Fruit fly (Drosophila melanogaster) S2 (cell line): ENCODE results near the gene Pop1.

ENCODE experiments used
- CG8478 ChIP-seq: fragments of >200 bp; optimal IDR thresholded peaks from 2 replicates; lab custom pipeline; 2018
- CTCF ChIP-seq, 2 experiments: fragments of >200 bp; optimal IDR thresholded peaks; 2 replicates each; lab custom pipeline; 2018

- no peak for TF ChIP-seq CG8478 (lab: Kevin White, UChicago)
- TF ChIP-seq CTCF (optimal IDR thresholded peaks at IDR 0.05; lab: Kevin White, UChicago), result no peak
Measured at dm6 chrX:5618562-5618961, 3.9 kb upstream of the Pop1 start, which contains the start of gene RhoGAP5A.
